Worm (Caenorhabditis elegans): ENCODE results near the gene F13B12.7.

- no peak for TF ChIP-seq nhr-11 (tag; optimal IDR thresholded peaks at IDR 0.05)
- no peak for TF ChIP-seq elt-3 (tag; optimal IDR thresholded peaks at IDR 0.05)
- TF ChIP-seq sma-9 (GFP tag; optimal IDR thresholded peaks at IDR 0.05), result no peak
- no peak for TF ChIP-seq sma-9 (tag; optimal IDR thresholded peaks at IDR 0.05)
- TF ChIP-seq sma-3 (GFP tag; optimal IDR thresholded peaks at IDR 0.05), result no peak
- TF ChIP-seq fos-1 (tag; optimal IDR thresholded peaks at IDR 0.05), result no peak
- TF ChIP-seq ama-1 (optimal IDR thresholded peaks at IDR 0.05), result no peak
- TF ChIP-seq blmp-1 (tag; optimal IDR thresholded peaks at IDR 0.05; ENCODE audit: insufficient read depth), result no peak
- no peak for TF ChIP-seq unc-39 (tag; optimal IDR thresholded peaks at IDR 0.05)
- TF ChIP-seq unc-55 (GFP tag; optimal IDR thresholded peaks at IDR 0.05), result no peak
- TF ChIP-seq ZK546.5 (tag; optimal IDR thresholded peaks at IDR 0.05), result no peak
- no peak for TF ChIP-seq alr-1 (tag; optimal IDR thresholded peaks at IDR 0.05)
Measured at ce11 chrIV:10413828-10414227, 29.8 kb upstream of the F13B12.7 start, which contains the start of gene R10H10.7.
